Fruit fly (Drosophila melanogaster): ENCODE measurements around the gene CG32572.

The CG32572 gene

DNA sequence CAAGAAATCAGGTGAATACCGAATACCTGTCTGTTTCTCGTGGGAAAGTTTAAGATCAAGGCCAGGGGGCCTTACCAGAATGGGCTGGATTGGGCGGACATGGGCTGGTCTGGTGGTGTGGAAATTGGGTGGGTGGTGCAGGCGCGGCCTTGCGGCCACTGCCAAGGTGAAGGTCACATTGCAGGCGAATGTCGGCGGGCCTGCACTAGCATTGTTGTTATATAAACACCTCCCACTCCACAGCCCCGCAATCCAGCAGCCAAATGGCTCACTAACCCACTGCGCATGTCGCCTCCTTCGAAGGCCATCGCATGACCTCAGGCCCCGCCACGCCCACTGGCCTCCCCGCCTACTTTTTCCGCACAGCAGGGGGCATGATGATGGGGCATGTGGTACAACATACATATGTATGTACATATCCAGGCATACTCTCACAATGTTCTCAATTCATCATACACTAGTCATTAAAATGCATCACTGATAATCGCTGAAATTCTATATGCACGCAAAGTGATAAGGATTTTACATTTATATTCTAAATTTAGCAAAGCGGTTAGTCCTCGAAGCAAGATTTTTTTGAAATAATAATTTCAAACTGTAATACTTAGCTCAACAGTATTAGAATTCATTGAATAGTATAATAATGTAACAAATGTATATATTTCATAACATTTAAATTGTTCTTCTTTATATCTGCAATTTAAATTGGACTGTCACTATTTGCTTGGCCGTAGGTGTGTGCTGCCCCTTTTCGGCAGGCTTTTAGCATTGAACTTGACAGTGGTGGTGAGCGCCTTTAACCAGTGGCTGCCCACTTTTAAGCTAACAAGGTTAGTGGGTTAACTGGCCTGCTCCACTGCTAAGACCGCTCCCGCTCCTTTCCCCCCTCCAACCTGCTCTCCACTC lies 24.1 kb upstream of the CG32572 start (continued):
- TF ChIP-seq Med (GFP tag), result peak; percentile 53
- no peak for TF ChIP-seq CTCF (GFP tag; optimal IDR thresholded peaks at IDR 0.05)
- TF ChIP-seq dysf (GFP tag; IDR thresholded peaks at IDR 0.05), result 0 out of 3 replicates have a peak, but pooled peaks have one; percentile 18
- TF ChIP-seq CG17359 (tag; optimal IDR thresholded peaks at IDR 0.05), result peak; percentile 10
- no peak for TF ChIP-seq CG18619 (GFP tag; optimal IDR thresholded peaks at IDR 0.05)
- TF ChIP-seq CG18599 (GFP tag; optimal IDR thresholded peaks at IDR 0.05), result peak; percentile 40
- peak; percentile 0 for TF ChIP-seq Oli (tag; optimal IDR thresholded peaks at IDR 0.05)
- TF ChIP-seq Pdp1 (GFP tag; optimal IDR thresholded peaks at IDR 0.05), result peak in 1 of 2 experiments; percentile 57
- no peak for TF ChIP-seq ato (GFP tag; IDR thresholded peaks at IDR 0.05; ENCODE audit: partially characterized antibody)
- TF ChIP-seq Sox100B (GFP tag; optimal IDR thresholded peaks at IDR 0.05), result peak; percentile 12
- TF ChIP-seq BEAF-32 (GFP tag; optimal IDR thresholded peaks at IDR 0.05), result no peak
- TF ChIP-seq CG31441 (GFP tag; IDR thresholded peaks at IDR 0.05), result 0 out of 2 replicates have a peak, but pooled peaks have one; percentile 12
- TF ChIP-seq Meics (GFP tag; optimal IDR thresholded peaks at IDR 0.05), result peak; percentile 40
- peak; percentile 52 for TF ChIP-seq ftz-f1 (GFP tag; optimal IDR thresholded peaks at IDR 0.05)
- TF ChIP-seq YL-1 (GFP tag; optimal IDR thresholded peaks at IDR 0.05), result no peak
- TF ChIP-seq CG11696 (GFP tag; IDR thresholded peaks at IDR 0.05), result 0 out of 2 replicates have a peak, but pooled peaks have one; percentile 20
- TF ChIP-seq Lhr (GFP tag; optimal IDR thresholded peaks at IDR 0.05), result no peak
- TF ChIP-seq dmrt99B (tag; optimal IDR thresholded peaks at IDR 0.05), result peak; percentile 30
- TF ChIP-seq CG30403 (GFP tag; optimal IDR thresholded peaks at IDR 0.05), result peak; percentile 7
- TF ChIP-seq nom (GFP tag; optimal IDR thresholded peaks at IDR 0.05), result no peak
- TF ChIP-seq gcm (GFP tag; optimal IDR thresholded peaks at IDR 0.05), result no peak
- TF ChIP-seq chinmo (GFP tag; IDR thresholded peaks at IDR 0.05; ENCODE audit: partially characterized antibody), result 0 out of 4 replicates have a peak, but pooled peaks have one; percentile 51
- peak; percentile 55 for TF ChIP-seq CG11504 (tag; optimal IDR thresholded peaks at IDR 0.05)
- peak; percentile 48 for TF ChIP-seq sens (GFP tag)
- TF ChIP-seq CG12942 (GFP tag; optimal IDR thresholded peaks at IDR 0.05), result no peak
- peak; percentile 8 for TF ChIP-seq org-1 (GFP tag; optimal IDR thresholded peaks at IDR 0.05)
- TF ChIP-seq phol (tag; optimal IDR thresholded peaks at IDR 0.05), result peak; percentile 2
- TF ChIP-seq gem (tag; optimal IDR thresholded peaks at IDR 0.05), result peak; percentile 49
- TF ChIP-seq PHDP (tag; optimal IDR thresholded peaks at IDR 0.05), result peak; percentile 15

DNA sequence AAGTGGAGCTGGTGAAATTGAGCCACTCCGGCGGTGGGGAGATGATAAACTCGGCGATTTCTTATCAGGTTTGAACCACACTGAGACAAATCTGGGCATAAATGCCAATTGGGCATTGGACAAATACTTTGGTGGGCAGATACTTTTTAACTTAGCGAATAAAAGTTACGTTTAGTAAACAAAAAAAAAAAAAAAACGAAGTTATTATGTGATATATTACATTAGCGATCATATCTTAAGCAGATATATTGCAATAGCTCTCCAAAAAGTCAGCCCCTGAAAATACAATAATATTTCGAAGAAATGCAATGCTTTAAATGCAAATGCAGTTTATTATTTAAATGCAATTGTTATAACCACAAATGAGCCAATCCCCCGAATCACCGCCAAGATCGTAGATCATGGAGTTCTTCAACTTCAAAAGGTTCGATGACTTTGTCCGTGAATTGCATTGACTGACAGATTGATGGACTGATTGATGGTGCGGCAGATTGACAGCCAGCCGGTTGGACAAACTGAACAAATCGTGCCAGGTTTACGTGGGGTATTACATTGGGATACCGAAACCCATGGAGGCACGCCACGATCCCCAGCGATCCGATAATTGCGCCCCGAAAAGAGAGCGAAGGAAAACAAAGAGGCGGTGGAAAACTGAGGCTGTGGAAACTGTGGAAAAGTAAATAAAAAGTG lies 23.0 kb upstream of the CG32572 start:
- TF ChIP-seq pros (GFP tag; optimal IDR thresholded peaks at IDR 0.05), result no peak
- peak; percentile 97 for TF ChIP-seq CG8281 (tag; optimal IDR thresholded peaks at IDR 0.05)

dm6 chrX:16700070-16700469 lies 20.9 kb upstream of the CG32572 start, which contains the start of gene CG9676:
Gene CG9676, minus strand, starts transcription at chrX:16700170.
- TF ChIP-seq CHES-1-like (GFP tag; optimal IDR thresholded peaks at IDR 0.05) (no peak), CG10431 (GFP tag; optimal IDR thresholded peaks at IDR 0.05) (no peak), CG43689 (GFP tag; IDR thresholded peaks at IDR 0.05) (no peak), Pdp1 (GFP tag; optimal IDR thresholded peaks at IDR 0.05) (no peak), hth (optimal IDR thresholded peaks at IDR 0.05) (no peak), Mad (GFP tag; optimal IDR thresholded peaks at IDR 0.05) (no peak), CG3407 (GFP tag; optimal IDR thresholded peaks at IDR 0.05) (no peak), Lim3 (GFP tag; IDR thresholded peaks at IDR 0.05) (no peak), CG12659 (GFP tag; optimal IDR thresholded peaks at IDR 0.05) (no peak), eve (GFP tag; optimal IDR thresholded peaks at IDR 0.05) (no peak), z (GFP tag; IDR thresholded peaks at IDR 0.05) (no peak), CG14441 (GFP tag; IDR thresholded peaks at IDR 0.05) (no peak)
